Fruit fly (Drosophila melanogaster): Measurements from ENCODE around the gene kl-5.
"Not testable (repeated sequence)": the region's sequence is repeated elsewhere in the genome, so short reads cannot be mapped to it uniquely, and the experiment has no call there.

Gene kl-5

DNA sequence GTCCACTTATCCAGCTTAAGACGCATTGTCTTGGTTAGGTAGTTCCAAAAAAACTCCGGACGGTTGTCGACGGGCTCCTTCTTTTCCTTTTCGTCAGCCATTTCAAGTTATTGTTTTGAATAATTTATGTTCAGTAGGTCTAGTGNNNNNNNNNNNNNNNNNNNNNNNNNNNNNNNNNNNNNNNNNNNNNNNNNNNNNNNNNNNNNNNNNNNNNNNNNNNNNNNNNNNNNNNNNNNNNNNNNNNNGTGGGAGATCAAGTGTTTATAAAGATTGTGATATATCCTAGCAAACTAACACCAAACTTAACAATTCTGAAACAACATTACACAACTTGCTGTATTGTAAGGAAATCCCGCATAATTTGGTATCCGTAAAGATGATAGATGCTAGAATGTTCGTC, at the start of gene kl-5:
Gene kl-5 (minus strand): TSS at position 101 of the 400 bp plus-strand sequence.
- not testable (repeated sequence) for TF ChIP-seq insv, ttk, Sin3A (optimal IDR thresholded peaks at IDR 0.05)

DNA sequence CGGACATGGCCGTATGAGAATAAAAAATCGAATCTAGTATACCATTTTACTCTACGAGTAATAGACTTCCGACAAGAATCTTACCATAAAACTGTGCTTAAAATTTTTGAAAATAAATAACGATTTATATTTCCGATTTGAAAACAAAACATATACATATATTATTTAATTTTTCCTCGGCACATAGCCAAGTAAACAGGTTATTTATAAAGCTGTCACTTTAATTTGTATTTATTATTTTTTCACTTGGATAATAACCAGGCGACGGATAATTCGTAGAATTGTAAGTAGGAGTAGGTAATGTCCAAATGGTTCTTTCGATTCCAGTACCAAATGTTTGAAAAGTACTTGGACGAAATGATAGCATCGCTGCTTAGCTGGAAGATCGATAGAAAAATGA, 127.8 kb downstream of the kl-5 start, which contains the start of gene Pp1-Y1:
Gene Pp1-Y1 (plus strand): TSS at position 301 of the 400 bp plus-strand sequence.
- TF ChIP-seq Sin3A (optimal IDR thresholded peaks at IDR 0.05) = no peak
- TF ChIP-seq ttk (optimal IDR thresholded peaks at IDR 0.05) = no peak
- TF ChIP-seq psq (optimal IDR thresholded peaks at IDR 0.05) = no peak
- no peak for TF ChIP-seq Myc (optimal IDR thresholded peaks at IDR 0.05)
- no peak for TF ChIP-seq insv (optimal IDR thresholded peaks at IDR 0.05)
- no peak for TF ChIP-seq h (optimal IDR thresholded peaks at IDR 0.05)
